Fruit fly (Drosophila melanogaster): ENCODE data around the gene CG33673.

- TF ChIP-seq CG10631 (GFP tag; optimal IDR thresholded peaks at IDR 0.05) (peak; percentile 40), Eip78C (GFP tag) (peak; percentile 64), CG11294 (GFP tag; IDR thresholded peaks at IDR 0.05) (peak; percentile 61; the same call in 1 of the 2 replicates)
These were observed 20.3 kb downstream of the CG33673 start for dm6 chr2L:1925917-1926864.

All from whole organism, prepupa.